Worm (Caenorhabditis elegans) whole organism, young adult: ENCODE results near the gene cav-1.

ENCODE experiments used
- ccch-3 ChIP-seq: fragments of 200-800 bp; sonication (Bioruptor generic); optimal IDR thresholded peaks from 2 replicates; lab custom pipeline; 2018; ENCODE audit warnings: mild to moderate bottlenecking, missing genetic modification characterization, missing compliant biosample characterization
- tbx-9 ChIP-seq: sonication (generic microtip); optimal IDR thresholded peaks from 2 replicates; lab custom pipeline; 2016; ENCODE audit warnings: borderline replicate concordance, missing genetic modification characterization, inconsistent platforms, missing compliant biosample characterization

- TF ChIP-seq tbx-9 (tag; lab: Kevin White, UChicago) = no peak
- no peak for TF ChIP-seq ccch-3 (GFP tag; lab: Kevin White, UChicago)
These were observed 38.3 kb downstream of the cav-1 start, which contains the start of gene dct-15 for ce11 chrIV:9810633-9811032.
